Worm (Caenorhabditis elegans): ENCODE data around the gene Y44A6D.1.

Gene Y44A6D.1

ce11 chrV:20755494-20755893 lies 34.3 kb downstream of the Y44A6D.1 start:
- TF ChIP-seq snpc-4 (tag; optimal IDR thresholded peaks at IDR 0.05) (no peak), drap-1 (GFP tag; optimal IDR thresholded peaks at IDR 0.05) (no peak), nhr-76 (tag; optimal IDR thresholded peaks at IDR 0.05) (no peak), mab-5 (tag; optimal IDR thresholded peaks at IDR 0.05) (no peak), nhr-237 (tag; optimal IDR thresholded peaks at IDR 0.05) (no peak), bed-3 (GFP tag; optimal IDR thresholded peaks at IDR 0.05) (no peak), mep-1 (tag; optimal IDR thresholded peaks at IDR 0.05) (no peak)

- TF ChIP-seq ceh-43 (GFP tag; optimal IDR thresholded peaks at IDR 0.05) (no peak), pha-4 (tag; optimal IDR thresholded peaks at IDR 0.05) (peak; percentile 89)
Measured at ce11 chrV:20753838-20754503, 35.9 kb downstream of the Y44A6D.1 start.

DNA sequence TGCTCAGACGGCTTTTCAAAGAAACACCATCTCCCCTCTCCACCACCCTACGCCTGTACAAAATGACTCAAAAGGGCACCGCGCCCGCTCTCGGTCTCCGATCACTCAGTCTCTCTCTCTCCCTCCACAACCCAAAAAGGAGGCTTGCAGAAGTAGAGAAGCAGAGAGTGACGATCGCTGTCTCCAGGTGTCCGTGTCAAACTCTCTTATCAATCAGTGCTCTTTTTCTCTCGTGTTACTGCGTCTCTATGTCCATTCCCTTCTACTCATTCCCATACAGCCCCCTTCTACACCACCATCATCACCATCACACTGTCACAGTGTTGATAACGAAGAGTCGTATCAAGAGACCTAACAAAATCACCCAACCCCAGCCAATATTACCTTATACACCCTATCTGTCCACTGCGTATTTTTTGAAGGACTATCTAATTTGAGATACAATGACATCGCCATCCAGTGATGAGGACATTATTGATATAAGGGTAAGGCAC lies 37.2 kb downstream of the Y44A6D.1 start, which contains the start of gene pha-4:
Gene pha-4, plus strand, starts transcription at position 444 of the 494 bp plus-strand sequence.
- no peak for TF ChIP-seq elt-1 (tag; optimal IDR thresholded peaks at IDR 0.05; ENCODE audit: borderline replicate concordance, insufficient read depth)
- peak; percentile 93 for TF ChIP-seq pha-4 (tag; optimal IDR thresholded peaks at IDR 0.05)

- TF ChIP-seq mep-1 (tag; optimal IDR thresholded peaks at IDR 0.05), result peak; percentile 2
- TF ChIP-seq drap-1 (GFP tag; optimal IDR thresholded peaks at IDR 0.05), result peak; percentile 46
- TF ChIP-seq nhr-237 (tag; optimal IDR thresholded peaks at IDR 0.05), result peak; percentile 45
- no peak for TF ChIP-seq lin-32 (GFP tag; optimal IDR thresholded peaks at IDR 0.05)
- TF ChIP-seq pha-4 (tag; optimal IDR thresholded peaks at IDR 0.05), result peak; percentile 100
- no peak for TF ChIP-seq nhr-76 (tag; optimal IDR thresholded peaks at IDR 0.05)
- TF ChIP-seq lsy-2 (tag; optimal IDR thresholded peaks at IDR 0.05), result peak; percentile 73
Measured at ce11 chrV:20749098-20749497, 40.7 kb downstream of the Y44A6D.1 start.

DNA sequence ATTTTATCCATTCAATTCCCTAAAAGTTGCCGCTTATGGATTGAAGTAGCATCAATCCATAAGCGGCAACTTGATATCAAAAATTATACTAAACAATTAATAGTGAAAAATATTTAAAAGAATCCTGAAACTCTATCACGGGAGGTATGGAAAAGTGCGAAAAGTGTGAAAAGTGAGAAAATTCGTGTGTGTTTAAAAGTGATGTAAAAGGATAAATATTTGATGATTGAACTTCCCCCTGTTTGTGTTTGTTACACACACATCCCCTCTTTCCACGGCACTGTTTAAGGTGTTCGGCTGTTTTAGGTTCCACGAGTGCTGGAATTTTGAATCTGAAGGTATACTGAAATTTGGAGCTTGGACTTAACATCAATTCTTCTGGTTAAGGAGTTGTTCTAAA lies 41.9 kb downstream of the Y44A6D.1 start:
- no peak for TF ChIP-seq nhr-76 (tag; optimal IDR thresholded peaks at IDR 0.05)
- no peak for TF ChIP-seq pha-4 (tag; optimal IDR thresholded peaks at IDR 0.05)
- TF ChIP-seq ztf-11 (tag; optimal IDR thresholded peaks at IDR 0.05), result no peak
- no peak for TF ChIP-seq mep-1 (tag; optimal IDR thresholded peaks at IDR 0.05)
- no peak for TF ChIP-seq ham-2 (GFP tag; optimal IDR thresholded peaks at IDR 0.05)
- no peak for TF ChIP-seq zip-8 (tag; optimal IDR thresholded peaks at IDR 0.05)
- TF ChIP-seq blmp-1 (tag; optimal IDR thresholded peaks at IDR 0.05), result no peak
- TF ChIP-seq lin-13 (tag; optimal IDR thresholded peaks at IDR 0.05), result no peak
- TF ChIP-seq unc-62 (GFP tag; optimal IDR thresholded peaks at IDR 0.05), result no peak
- no peak for TF ChIP-seq cnd-1 (tag; optimal IDR thresholded peaks at IDR 0.05)
- no peak for TF ChIP-seq nhr-12 (tag; optimal IDR thresholded peaks at IDR 0.05)
- TF ChIP-seq elt-3 (tag; optimal IDR thresholded peaks at IDR 0.05), result no peak
- TF ChIP-seq nhr-237 (tag; optimal IDR thresholded peaks at IDR 0.05), result no peak
- no peak for TF ChIP-seq flh-1 (GFP tag; optimal IDR thresholded peaks at IDR 0.05)
- no peak for TF ChIP-seq hlh-1 (tag; optimal IDR thresholded peaks at IDR 0.05)
- no peak for TF ChIP-seq unc-39 (tag; optimal IDR thresholded peaks at IDR 0.05)
- TF ChIP-seq lin-32 (GFP tag; optimal IDR thresholded peaks at IDR 0.05), result no peak
- no peak for TF ChIP-seq ceh-43 (GFP tag; optimal IDR thresholded peaks at IDR 0.05)

DNA sequence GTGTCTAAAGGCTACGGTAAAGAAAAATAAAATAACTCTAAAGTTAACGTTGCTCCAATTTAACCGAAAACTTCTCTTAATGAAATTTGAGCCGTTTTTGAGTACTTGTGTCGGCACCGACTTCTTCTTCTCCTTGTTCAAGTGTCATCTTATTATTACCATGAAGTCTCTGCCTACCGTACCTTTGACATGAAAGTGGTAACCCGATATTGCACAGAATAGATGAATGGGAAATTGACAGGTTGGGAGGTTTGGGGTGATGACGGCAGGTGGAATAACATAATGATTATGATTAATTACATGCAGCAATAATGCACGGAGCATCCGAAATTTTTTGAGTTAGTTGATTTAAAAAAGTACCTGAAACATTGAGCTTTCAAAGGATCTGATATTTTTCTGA lies 43.0 kb downstream of the Y44A6D.1 start:
- TF ChIP-seq nhr-28 (tag; optimal IDR thresholded peaks at IDR 0.05), result no peak
- peak; percentile 84 for TF ChIP-seq pha-4 (tag; optimal IDR thresholded peaks at IDR 0.05)
- TF ChIP-seq ceh-43 (GFP tag; optimal IDR thresholded peaks at IDR 0.05), result no peak

DNA sequence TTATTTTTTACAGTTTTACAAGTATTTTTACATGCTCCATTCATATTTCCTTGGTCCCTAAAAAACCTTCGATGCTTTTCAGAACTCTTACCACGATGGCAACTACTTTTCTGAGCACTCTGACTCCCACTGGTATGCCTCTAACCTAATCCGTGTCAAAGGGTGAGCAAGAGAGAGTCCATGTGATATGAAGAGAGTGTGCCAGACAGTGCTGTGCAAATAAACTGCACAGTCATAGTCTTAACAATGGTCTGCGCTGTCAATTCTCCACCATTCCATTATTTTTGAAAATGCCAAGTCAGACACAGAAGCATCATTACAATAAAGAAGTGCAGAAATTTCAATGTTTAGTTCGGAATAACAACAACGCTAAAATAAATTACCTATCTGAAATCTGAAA lies 44.6 kb downstream of the Y44A6D.1 start:
- no peak for TF ChIP-seq ztf-11 (tag; optimal IDR thresholded peaks at IDR 0.05)
- TF ChIP-seq ceh-39 (tag; optimal IDR thresholded peaks at IDR 0.05), result no peak
- no peak for TF ChIP-seq ceh-83 (GFP tag; optimal IDR thresholded peaks at IDR 0.05)
- no peak for TF ChIP-seq sem-2 (GFP tag; optimal IDR thresholded peaks at IDR 0.05)
- TF ChIP-seq mls-2 (tag; optimal IDR thresholded peaks at IDR 0.05), result no peak
- peak; percentile 98 for TF ChIP-seq pha-4 (tag; optimal IDR thresholded peaks at IDR 0.05)
- no peak for TF ChIP-seq tbx-8 (GFP tag; optimal IDR thresholded peaks at IDR 0.05)

All from whole organism, mixed stage, embryonic.